Fruit fly (Drosophila melanogaster): ENCODE measurements around the gene CG33267.

DNA sequence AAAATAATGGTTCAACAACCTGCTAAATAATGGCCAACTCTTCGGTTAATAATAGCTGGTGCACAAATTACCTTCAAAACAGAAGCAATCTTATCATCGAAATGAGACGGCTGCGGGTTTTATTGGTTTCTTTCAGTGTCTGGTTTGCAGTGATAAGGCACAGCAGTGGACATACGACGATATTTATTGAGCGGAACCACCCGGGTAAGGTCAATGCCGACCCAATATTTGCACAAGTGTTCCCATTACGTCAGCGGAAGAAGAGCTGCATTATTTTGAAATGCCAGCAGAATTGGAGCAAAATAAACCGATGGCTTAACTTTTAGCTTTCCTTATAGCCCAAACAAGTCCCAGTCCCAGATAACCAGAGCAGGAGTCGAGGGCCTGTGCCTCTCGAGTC lies 38.5 kb upstream of the CG33267 start:
- no peak for TF ChIP-seq pan (optimal IDR thresholded peaks at IDR 0.05)
- no peak for TF ChIP-seq psq (optimal IDR thresholded peaks at IDR 0.05)

All from whole organism.